Worm (Caenorhabditis elegans): ENCODE data around the gene madf-1.

The madf-1 gene

ce11 chrIV:796521-797073 is 35.1 kb downstream of the madf-1 start, which contains the start of the genes F56B3.11 and ech-5:
TSS of gene F56B3.11 (minus strand) at chrIV:796571.
TSS of gene ech-5 (plus strand) at chrIV:797023.
- TF ChIP-seq aly-1 (tag; optimal IDR thresholded peaks at IDR 0.05) (no peak), F13C5.2 (tag; optimal IDR thresholded peaks at IDR 0.05) (peak; percentile 70), pes-1 (GFP tag; IDR thresholded peaks at IDR 0.05) (peak; percentile 53; the same call in 1 of the 2 replicates), hnd-1 (tag; optimal IDR thresholded peaks at IDR 0.05) (peak; percentile 37), tbx-11 (GFP tag; IDR thresholded peaks at IDR 0.05) (no peak), ceh-13 (GFP tag; optimal IDR thresholded peaks at IDR 0.05) (peak; percentile 33), hmbx-1 (tag; optimal IDR thresholded peaks at IDR 0.05) (peak; percentile 42)

- TF ChIP-seq tbx-37 (GFP tag; conservative IDR thresholded peaks at IDR 0.05) (no peak), ceh-36 (tag; optimal IDR thresholded peaks at IDR 0.05) (no peak), ama-1 (optimal IDR thresholded peaks at IDR 0.05) (no peak), B0310.2 (tag; optimal IDR thresholded peaks at IDR 0.05) (no peak), sea-1 (GFP tag; conservative IDR thresholded peaks at IDR 0.05) (no peak), pes-1 (GFP tag; IDR thresholded peaks at IDR 0.05) (no peak), ceh-13 (GFP tag; optimal IDR thresholded peaks at IDR 0.05) (no peak), tra-4 (tag; optimal IDR thresholded peaks at IDR 0.05) (no peak)
These were observed 36.3 kb downstream of the madf-1 start, which contains the start of gene skr-18 for ce11 chrIV:795383-795872. TSS of gene skr-18 (minus strand) at chrIV:795433.

- TF ChIP-seq scrt-1 (GFP tag; IDR thresholded peaks at IDR 0.05) (no peak), tra-4 (tag; optimal IDR thresholded peaks at IDR 0.05) (no peak), sea-1 (GFP tag; conservative IDR thresholded peaks at IDR 0.05) (no peak), F13C5.2 (tag; optimal IDR thresholded peaks at IDR 0.05) (no peak), hmg-4 (GFP tag; optimal IDR thresholded peaks at IDR 0.05) (no peak), hmbx-1 (tag; optimal IDR thresholded peaks at IDR 0.05) (no peak), flt-1 (GFP tag; IDR thresholded peaks at IDR 0.05) (no peak), aly-1 (tag; optimal IDR thresholded peaks at IDR 0.05) (no peak), hnd-1 (tag; optimal IDR thresholded peaks at IDR 0.05) (no peak), tbx-37 (GFP tag; conservative IDR thresholded peaks at IDR 0.05) (no peak), tbx-11 (GFP tag; IDR thresholded peaks at IDR 0.05) (no peak), B0310.2 (tag; optimal IDR thresholded peaks at IDR 0.05) (no peak), ceh-13 (GFP tag; optimal IDR thresholded peaks at IDR 0.05) (no peak), ama-1 (optimal IDR thresholded peaks at IDR 0.05) (no peak), ets-7 (tag; optimal IDR thresholded peaks at IDR 0.05) (no peak), ceh-36 (tag; optimal IDR thresholded peaks at IDR 0.05) (no peak), pes-1 (GFP tag; IDR thresholded peaks at IDR 0.05) (no peak)
These were observed 37.4 kb downstream of the madf-1 start, which contains the start of gene F56B3.4 for ce11 chrIV:794275-794674. TSS of gene F56B3.4 (minus strand) at chrIV:794275.

ce11 chrIV:787755-788154 is 43.9 kb downstream of the madf-1 start, which contains the start of gene F56B3.6:
TSS of gene F56B3.6 (plus strand) at chrIV:788055.
- TF ChIP-seq ceh-13 (GFP tag; optimal IDR thresholded peaks at IDR 0.05) = no peak

ce11 chrIV:782393-782792 is 49.3 kb downstream of the madf-1 start:
- TF ChIP-seq sea-1 (GFP tag; conservative IDR thresholded peaks at IDR 0.05) = no peak
- no peak for TF ChIP-seq hmg-4 (GFP tag; optimal IDR thresholded peaks at IDR 0.05)
- no peak for TF ChIP-seq hnd-1 (tag; optimal IDR thresholded peaks at IDR 0.05)
- TF ChIP-seq pes-1 (GFP tag; IDR thresholded peaks at IDR 0.05) = no peak
- TF ChIP-seq ceh-13 (GFP tag; optimal IDR thresholded peaks at IDR 0.05) = no peak
- TF ChIP-seq tbx-37 (GFP tag; conservative IDR thresholded peaks at IDR 0.05) = no peak
- no peak for TF ChIP-seq ceh-36 (tag; optimal IDR thresholded peaks at IDR 0.05)
- TF ChIP-seq tra-4 (tag; optimal IDR thresholded peaks at IDR 0.05) = no peak
- TF ChIP-seq ets-7 (tag; optimal IDR thresholded peaks at IDR 0.05) = no peak
- TF ChIP-seq scrt-1 (GFP tag; IDR thresholded peaks at IDR 0.05) = no peak
- TF ChIP-seq hmbx-1 (tag; optimal IDR thresholded peaks at IDR 0.05) = no peak
- no peak for TF ChIP-seq F13C5.2 (tag; optimal IDR thresholded peaks at IDR 0.05)
- TF ChIP-seq aly-1 (tag; optimal IDR thresholded peaks at IDR 0.05) = no peak
- no peak for TF ChIP-seq flt-1 (GFP tag; IDR thresholded peaks at IDR 0.05)
- no peak for TF ChIP-seq ama-1 (optimal IDR thresholded peaks at IDR 0.05)
- no peak for TF ChIP-seq tbx-11 (GFP tag; IDR thresholded peaks at IDR 0.05)

Data from whole organism, early embryonic.